Worm (Caenorhabditis elegans): ENCODE data around the gene C10A4.1.

ce11 chrX:7436912-7437311 is 20.7 kb downstream of the C10A4.1 start:
- TF ChIP-seq nhr-76 (tag; optimal IDR thresholded peaks at IDR 0.05) (no peak), nhr-23 (tag; optimal IDR thresholded peaks at IDR 0.05) (no peak), unc-62 (GFP tag; optimal IDR thresholded peaks at IDR 0.05) (no peak), elt-3 (tag; optimal IDR thresholded peaks at IDR 0.05) (no peak), lin-39 (tag; optimal IDR thresholded peaks at IDR 0.05) (no peak), zag-1 (tag; optimal IDR thresholded peaks at IDR 0.05) (no peak), nhr-77 (tag; optimal IDR thresholded peaks at IDR 0.05) (no peak), ama-1 (optimal IDR thresholded peaks at IDR 0.05) (no peak), skn-1 (tag; optimal IDR thresholded peaks at IDR 0.05) (no peak), fkh-10 (GFP tag; optimal IDR thresholded peaks at IDR 0.05) (no peak), nhr-11 (tag; optimal IDR thresholded peaks at IDR 0.05) (no peak), ceh-82 (tag; optimal IDR thresholded peaks at IDR 0.05) (no peak), eor-1 (tag; optimal IDR thresholded peaks at IDR 0.05) (no peak), nhr-237 (tag; optimal IDR thresholded peaks at IDR 0.05) (no peak)

All from whole organism, L3 larva.